Worm (Caenorhabditis elegans) whole organism, L1 larva: ENCODE results near the gene C10A4.10.
"Not testable (repeated sequence)": the region's sequence is repeated elsewhere in the genome, so short reads cannot be mapped to it uniquely, and the experiment has no call there.

Experiments used
- C34B4.2 ChIP-seq: sonication (generic microtip); optimal IDR thresholded peaks from 2 replicates; lab custom pipeline; 2017; ENCODE audit warnings: mild to moderate bottlenecking, missing genetic modification characterization, missing compliant biosample characterization
- Y116A8C.19 ChIP-seq: sonication (generic microtip); optimal IDR thresholded peaks from 2 replicates; lab custom pipeline; 2016; ENCODE audit warnings: missing compliant biosample characterization, missing genetic modification characterization, borderline replicate concordance
- alr-1 ChIP-seq: fragments of 200-800 bp; sonication (Bioruptor generic); optimal IDR thresholded peaks from 2 replicates; lab custom pipeline; 2018; ENCODE audit warnings: borderline replicate concordance, mild to moderate bottlenecking, missing genetic modification characterization, missing compliant biosample characterization
- blmp-1 ChIP-seq: fragments of 150-350 bp; optimal IDR thresholded peaks from 2 replicates; lab custom pipeline; 2014; ENCODE audit warnings: missing biosample characterization, missing genetic modification characterization
- ceh-82 ChIP-seq, 3 experiments: fragments of 150-350 bp in 1 of 3; sonication (generic microtip) in 2 of 3; optimal IDR thresholded peaks; 2 replicates each; lab custom pipeline; 2014 to 2017; ENCODE audit warnings: missing biosample characterization in 3 of 3, missing genetic modification characterization in 3 of 3
- ceh-88 ChIP-seq: fragments of 200-800 bp; sonication (Bioruptor generic); IDR thresholded peaks from 2 replicates; pipeline ENCODE4 v1.3.6; 2022; ENCODE audit warnings: missing genetic modification characterization, missing compliant biosample characterization
- ceh-90 ChIP-seq: sonication (generic microtip); optimal IDR thresholded peaks from 2 replicates; lab custom pipeline; 2016; ENCODE audit warnings: missing genetic modification characterization, missing compliant biosample characterization
- ces-1 ChIP-seq: fragments of 150-350 bp; optimal IDR thresholded peaks from 2 replicates; lab custom pipeline; 2014; ENCODE audit warnings: missing biosample characterization, missing genetic modification reagents, missing genetic modification characterization
- efl-1 ChIP-seq, 4 experiments: fragments of 150-350 bp; optimal IDR thresholded peaks in 3 of 4; peaks in 1 of 4; 1 replicate in 1 of 4; 2 replicates in 3 of 4; lab custom pipeline; 2014; ENCODE audit warnings: missing biosample characterization in 2 of 4, missing genetic modification characterization in 2 of 4, missing genetic modification reagents in 2 of 4
- egl-13 ChIP-seq: sonication (generic microtip); optimal IDR thresholded peaks from 2 replicates; lab custom pipeline; 2016; ENCODE audit warnings: missing genotype, missing genetic modification reagents, missing genetic modification characterization, missing compliant biosample characterization
- egl-27 ChIP-seq, 2 experiments: fragments of 150-350 bp in 1 of 2; sonication (generic microtip); optimal IDR thresholded peaks; 3 replicates each; lab custom pipeline; 2017 to 2018; ENCODE audit warnings: missing biosample characterization in 2 of 2, missing genetic modification characterization in 2 of 2, missing genetic modification reagents in 2 of 2
- elt-2 ChIP-seq: sonication (generic microtip); optimal IDR thresholded peaks from 2 replicates; lab custom pipeline; 2016; ENCODE audit warnings: missing genetic modification characterization, mild to moderate bottlenecking, inconsistent platforms, missing compliant biosample characterization, missing genetic modification reagents
- elt-3 ChIP-seq, 6 experiments: fragments of 150-350 bp in 1 of 6; sonication (generic microtip); optimal IDR thresholded peaks; 2 replicates each; lab custom pipeline; 2017 to 2018; ENCODE audit warnings: missing biosample characterization in 6 of 6, missing genetic modification characterization in 6 of 6, inconsistent platforms in 1 of 6
- fkh-10 ChIP-seq: sonication (generic microtip); optimal IDR thresholded peaks from 2 replicates; lab custom pipeline; 2017; ENCODE audit warnings: missing biosample characterization, missing genetic modification reagents, missing genetic modification characterization
- fkh-8 ChIP-seq: sonication (generic microtip); optimal IDR thresholded peaks from 2 replicates; lab custom pipeline; 2016; ENCODE audit warnings: mild to moderate bottlenecking, missing genetic modification characterization, missing compliant biosample characterization
- fos-1 ChIP-seq: fragments of 150-350 bp; optimal IDR thresholded peaks from 2 replicates; lab custom pipeline; 2014; ENCODE audit warnings: missing biosample characterization, missing genetic modification characterization
- hlh-17 ChIP-seq: fragments of 200-800 bp; sonication (Bioruptor generic); optimal IDR thresholded peaks from 2 replicates; lab custom pipeline; 2018; ENCODE audit warnings: missing genetic modification characterization, mild to moderate bottlenecking, missing compliant biosample characterization, moderate library complexity, borderline replicate concordance
- hlh-4 ChIP-seq: sonication (generic microtip); optimal IDR thresholded peaks from 2 replicates; lab custom pipeline; 2016; ENCODE audit warnings: mild to moderate bottlenecking, missing genetic modification characterization, missing compliant biosample characterization
- hpl-2 ChIP-seq: fragments of 150-350 bp; optimal IDR thresholded peaks from 2 replicates; lab custom pipeline; 2014; ENCODE audit warnings: missing biosample characterization, missing genetic modification reagents, missing genetic modification characterization
- irx-1 ChIP-seq: sonication (generic microtip); optimal IDR thresholded peaks from 2 replicates; lab custom pipeline; 2016; ENCODE audit warnings: missing genetic modification characterization, missing compliant biosample characterization
- lin-35 ChIP-seq, 2 experiments: fragments of 150-350 bp; optimal IDR thresholded peaks; 2 replicates each; lab custom pipeline; 2014; ENCODE audit warnings: missing biosample characterization in 2 of 2, missing genetic modification characterization in 2 of 2, missing genetic modification reagents in 2 of 2
- lin-39 ChIP-seq: fragments of 150-350 bp; optimal IDR thresholded peaks from 2 replicates; lab custom pipeline; 2014; ENCODE audit warnings: missing biosample characterization, missing genetic modification reagents, missing genetic modification characterization
- lir-3 ChIP-seq: sonication (generic microtip); optimal IDR thresholded peaks from 2 replicates; lab custom pipeline; 2016; ENCODE audit warnings: mild to moderate bottlenecking, missing genetic modification characterization, moderate library complexity, missing compliant biosample characterization; ENCODE audit not compliant: poor library complexity
- mef-2 ChIP-seq: fragments of 150-350 bp; optimal IDR thresholded peaks from 2 replicates; lab custom pipeline; 2014; ENCODE audit warnings: missing biosample characterization, missing genetic modification characterization
- mep-1 ChIP-seq: fragments of 150-350 bp; optimal IDR thresholded peaks from 2 replicates; lab custom pipeline; 2014; ENCODE audit warnings: missing biosample characterization, missing genetic modification characterization
- nhr-12 ChIP-seq: sonication (generic microtip); optimal IDR thresholded peaks from 2 replicates; lab custom pipeline; 2017; ENCODE audit warnings: missing biosample characterization, missing genetic modification characterization
- nhr-19 ChIP-seq: fragments of 200-800 bp; sonication (Bioruptor generic); conservative IDR thresholded peaks from 2 replicates; pipeline ENCODE4 v1.3.6; 2022; ENCODE audit warnings: missing genetic modification characterization, missing compliant biosample characterization
- nhr-28 ChIP-seq: fragments of 150-350 bp; optimal IDR thresholded peaks from 2 replicates; lab custom pipeline; 2014; ENCODE audit warnings: missing biosample characterization, missing genetic modification characterization
- nhr-47 ChIP-seq: sonication (generic microtip); optimal IDR thresholded peaks from 2 replicates; lab custom pipeline; 2016; ENCODE audit warnings: mild to moderate bottlenecking, missing genetic modification characterization, moderate library complexity, missing compliant biosample characterization
- nhr-71 ChIP-seq: sonication (generic microtip); optimal IDR thresholded peaks from 2 replicates; lab custom pipeline; 2016; ENCODE audit warnings: mild to moderate bottlenecking, missing genetic modification characterization, moderate library complexity, missing compliant biosample characterization
- nhr-90 ChIP-seq: sonication (generic microtip); optimal IDR thresholded peaks from 2 replicates; lab custom pipeline; 2016; ENCODE audit warnings: mild to moderate bottlenecking, missing genetic modification characterization, missing compliant biosample characterization; ENCODE audit not compliant: poor library complexity
- pax-3 ChIP-seq: fragments of 200-800 bp; sonication (Bioruptor generic); optimal IDR thresholded peaks from 2 replicates; lab custom pipeline; 2018; ENCODE audit warnings: mild to moderate bottlenecking, missing genetic modification characterization, moderate library complexity, missing compliant biosample characterization
- rnt-1 ChIP-seq: sonication (generic microtip); optimal IDR thresholded peaks from 2 replicates; lab custom pipeline; 2016; ENCODE audit warnings: mild to moderate bottlenecking, missing genetic modification characterization, moderate library complexity, missing compliant biosample characterization
- sptf-1 ChIP-seq: fragments of 150-350 bp; optimal IDR thresholded peaks from 2 replicates; lab custom pipeline; 2014; ENCODE audit warnings: missing biosample characterization, missing genetic modification characterization
- tbx-2 ChIP-seq: sonication (generic microtip); optimal IDR thresholded peaks from 2 replicates; lab custom pipeline; 2016; ENCODE audit warnings: missing genetic modification characterization, missing compliant biosample characterization
- unc-130 ChIP-seq: fragments of 150-350 bp; optimal IDR thresholded peaks from 2 replicates; lab custom pipeline; 2017; ENCODE audit warnings: missing biosample characterization, missing genetic modification characterization, inconsistent platforms
- unc-62 ChIP-seq: fragments of 150-350 bp; optimal IDR thresholded peaks from 2 replicates; lab custom pipeline; 2014; ENCODE audit warnings: missing biosample characterization, missing genetic modification reagents, missing genetic modification characterization
- vab-15 ChIP-seq: sonication (generic microtip); optimal IDR thresholded peaks from 2 replicates; lab custom pipeline; 2017; ENCODE audit warnings: missing genotype, mild to moderate bottlenecking, missing genetic modification characterization, missing compliant biosample characterization
- xbp-1 ChIP-seq: sonication (generic microtip); optimal IDR thresholded peaks from 2 replicates; lab custom pipeline; 2016; ENCODE audit warnings: missing genetic modification characterization, missing compliant biosample characterization
- zag-1 ChIP-seq: fragments of 150-350 bp; optimal IDR thresholded peaks from 2 replicates; lab custom pipeline; 2014; ENCODE audit warnings: missing biosample characterization, missing genetic modification characterization

C10A4.10 gene

ce11 chrX:7398584-7398983 is at the start of gene C10A4.10:
C10A4.10 (plus strand) TSS chrX:7398884.
- TF ChIP-seq nhr-28 (tag; lab: Kevin White, UChicago) (no peak), pax-3 (tag; lab: Kevin White, UChicago) (no peak), Y116A8C.19 (tag; lab: Kevin White, UChicago) (no peak), elt-3 (tag; optimal IDR thresholded peaks at IDR 0.05; lab: Kevin White, UChicago) (no peak), C34B4.2 (no peak), ceh-88 (GFP tag; lab: Robert Waterston, UW) (no peak), mef-2 (tag; lab: Kevin White, UChicago) (no peak), mep-1 (no peak), elt-2 (no peak), nhr-90 (tag; lab: Kevin White, UChicago) (no peak), blmp-1 (tag; lab: Kevin White, UChicago) (no peak), fkh-10 (GFP tag; lab: Kevin White, UChicago) (no peak), sptf-1 (tag; lab: Kevin White, UChicago) (no peak), egl-27 (tag; optimal IDR thresholded peaks at IDR 0.05; lab: Kevin White, UChicago) (no peak), ceh-90 (tag; lab: Kevin White, UChicago) (no peak), lin-35 (GFP tag; optimal IDR thresholded peaks at IDR 0.05; lab: Kevin White, UChicago) (no peak), unc-62 (GFP tag; lab: Kevin White, UChicago) (no peak), nhr-19 (GFP tag; lab: Robert Waterston, UW) (no peak), alr-1 (tag; lab: Kevin White, UChicago) (no peak)
- TF ChIP-seq, all 84 proteins: peak for 0

DNA sequence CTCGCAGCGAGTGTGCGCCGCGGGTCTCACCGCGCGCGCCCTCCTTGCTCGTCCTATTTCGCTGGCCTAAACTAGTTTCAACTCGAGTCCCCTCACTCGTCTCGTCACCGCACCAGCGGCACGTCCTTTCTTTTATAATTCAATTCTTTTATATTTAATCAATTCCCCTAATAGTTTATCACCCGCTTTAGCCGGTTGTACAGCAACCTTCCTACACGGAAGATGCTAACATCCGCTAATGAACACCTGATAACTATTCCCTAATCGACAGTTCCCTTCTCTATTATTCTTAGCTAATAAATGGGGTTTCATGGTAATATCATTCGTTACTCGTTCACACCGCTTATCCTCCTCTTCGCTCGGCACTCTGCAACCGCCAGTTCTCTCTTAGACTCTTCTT is 33.4 kb upstream of the C10A4.10 start, which contains the start of gene C56G3.2:
TSS of gene C56G3.2 (plus strand) at position 301 of the 400 bp plus-strand sequence.
- not testable (repeated sequence) for TF ChIP-seq rnt-1 (tag; lab: Kevin White, UChicago); mep-1; nhr-71 (tag; lab: Kevin White, UChicago)
- TF ChIP-seq, all 84 proteins: peak for 0; not testable (repeated sequence) for 84

ce11 chrX:7369770-7370169 is 28.9 kb upstream of the C10A4.10 start:
- no peak for TF ChIP-seq zag-1
- no peak for TF ChIP-seq lin-39 (tag; lab: Kevin White, UChicago)
- TF ChIP-seq nhr-90 (tag; lab: Kevin White, UChicago): no peak
- TF ChIP-seq hlh-4 (tag; lab: Kevin White, UChicago): no peak
- peak; percentile 50 for TF ChIP-seq nhr-71 (tag; lab: Kevin White, UChicago)
- TF ChIP-seq lir-3: no peak
- TF ChIP-seq vab-15 (tag; lab: Kevin White, UChicago): no peak
- TF ChIP-seq pax-3 (tag; lab: Kevin White, UChicago): no peak
- no peak for TF ChIP-seq nhr-12 (tag; lab: Kevin White, UChicago)
- no peak for TF ChIP-seq tbx-2 (tag; lab: Kevin White, UChicago)
- no peak for TF ChIP-seq lin-35 (GFP tag; optimal IDR thresholded peaks at IDR 0.05; lab: Kevin White, UChicago)
- no peak for TF ChIP-seq ceh-90 (tag; lab: Kevin White, UChicago)
- TF ChIP-seq hpl-2 (GFP tag; lab: Kevin White, UChicago): no peak
- no peak for TF ChIP-seq blmp-1 (tag; lab: Kevin White, UChicago)
- peak; percentile 41 for TF ChIP-seq nhr-47 (tag; lab: Kevin White, UChicago)
- no peak for TF ChIP-seq egl-13 (tag; lab: Kevin White, UChicago)
- TF ChIP-seq hlh-17 (GFP tag; lab: Kevin White, UChicago): no peak
- no peak for TF ChIP-seq irx-1 (tag; lab: Kevin White, UChicago)
- TF ChIP-seq fos-1: no peak
- no peak for TF ChIP-seq unc-130 (tag; lab: Kevin White, UChicago)
- no peak for TF ChIP-seq ceh-82 (tag; optimal IDR thresholded peaks at IDR 0.05; lab: Kevin White, UChicago)
- TF ChIP-seq ces-1 (GFP tag; lab: Kevin White, UChicago): no peak
- TF ChIP-seq alr-1 (tag; lab: Kevin White, UChicago): no peak
- TF ChIP-seq xbp-1 (tag; lab: Kevin White, UChicago): no peak
- no peak for TF ChIP-seq efl-1 (optimal IDR thresholded peaks at IDR 0.05; lab: Kevin White, UChicago)
- TF ChIP-seq efl-1 (GFP tag; optimal IDR thresholded peaks at IDR 0.05 in 1 of 2; lab: Kevin White, UChicago): no peak
- peak; percentile 84 for TF ChIP-seq fkh-8 (tag; lab: Kevin White, UChicago)
